Fruit fly (Drosophila melanogaster): Measurements from ENCODE around the gene CG5435.

CG5435 gene

DNA sequence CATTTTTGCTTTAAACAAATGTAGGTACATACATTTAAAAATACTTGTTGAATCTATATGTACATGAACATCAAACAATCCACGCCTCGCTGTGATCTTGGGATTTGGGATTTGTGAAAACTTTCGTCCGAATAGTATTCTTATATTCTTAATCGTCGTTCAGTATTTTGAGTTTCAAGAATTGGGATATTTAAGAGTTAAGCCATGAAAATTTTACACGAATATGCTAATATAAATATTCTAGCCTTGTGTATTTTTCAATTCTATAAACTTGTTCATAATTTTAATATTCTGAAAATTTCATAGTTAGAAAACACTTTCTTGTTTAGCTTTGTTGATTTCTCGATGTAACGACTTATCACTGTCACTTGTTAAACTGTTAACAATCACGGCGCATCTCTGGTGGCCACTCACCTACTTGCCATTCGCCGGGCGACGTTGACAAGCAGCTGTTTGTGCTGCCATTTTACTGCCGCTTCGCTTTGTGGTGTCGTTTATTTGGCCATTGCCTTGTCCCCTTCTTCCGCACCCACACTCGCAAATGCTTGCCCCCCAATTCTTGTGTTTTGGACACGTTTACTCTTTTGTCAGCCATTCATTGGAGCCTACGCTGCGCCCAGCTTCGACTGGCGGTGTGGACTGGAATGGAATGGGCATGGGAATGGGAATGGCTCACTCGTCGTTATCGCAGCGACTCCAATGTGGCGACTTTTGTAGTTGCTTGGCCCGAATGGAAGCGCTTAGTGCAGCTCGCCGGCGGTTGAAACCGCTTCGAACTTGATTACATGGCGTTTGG is 5.5 kb upstream of the CG5435 start:
- TF ChIP-seq Smox (GFP tag; optimal IDR thresholded peaks at IDR 0.05) (peak; percentile 5), Sox14 (GFP tag; optimal IDR thresholded peaks at IDR 0.05) (peak; percentile 44), Eip78C (GFP tag) (no peak), svp (GFP tag) (peak; percentile 75), Eip75B (GFP tag; optimal IDR thresholded peaks at IDR 0.05) (peak; percentile 26)

DNA sequence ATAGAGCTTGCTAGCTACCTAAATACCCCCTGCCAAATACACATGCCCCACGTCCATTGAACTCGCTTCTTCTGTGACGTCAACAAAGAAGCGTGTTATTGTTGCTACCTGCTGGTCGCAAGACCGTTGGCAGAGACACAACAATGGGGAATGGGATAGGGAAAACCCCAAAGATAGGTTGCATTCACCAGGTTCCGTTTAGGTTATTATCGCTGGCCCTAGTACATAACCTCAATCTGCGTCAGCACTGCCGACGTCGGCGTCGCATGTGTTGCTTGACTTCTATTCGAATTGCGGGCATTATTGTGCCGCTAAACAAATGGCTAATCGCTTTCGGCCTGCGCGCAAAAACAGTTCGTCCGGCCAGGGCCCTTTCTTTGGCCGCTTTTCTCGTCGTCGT is 4.7 kb upstream of the CG5435 start:
- TF ChIP-seq dac (GFP tag; optimal IDR thresholded peaks at IDR 0.05) = no peak
- peak; percentile 5 for TF ChIP-seq Eip78C (GFP tag)

DNA sequence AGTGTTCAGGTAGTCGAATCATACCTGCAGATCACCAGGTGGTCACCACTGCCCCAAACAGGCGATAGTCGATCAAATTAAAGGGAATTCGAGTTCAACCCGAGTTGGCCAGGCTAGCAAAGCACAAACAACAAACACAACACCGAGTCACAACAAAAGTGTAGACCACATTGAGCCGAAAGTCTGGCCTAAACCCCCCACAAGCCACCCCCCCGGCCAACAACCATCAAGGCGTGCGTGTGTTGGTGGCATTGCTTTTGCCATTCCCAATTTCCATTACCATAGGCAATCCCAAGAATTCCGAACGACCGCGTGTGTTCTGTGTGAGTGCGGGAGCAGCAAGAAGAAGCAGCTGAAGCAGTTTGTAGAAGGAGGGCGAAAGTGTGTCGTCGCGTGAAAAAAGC is 3.8 kb upstream of the CG5435 start, which contains the start of gene SC35:
SC35 (minus strand) TSS at position 131 of the 404 bp plus-strand sequence.
- TF ChIP-seq CG7368 (GFP tag; optimal IDR thresholded peaks at IDR 0.05) (no peak), Sox15 (GFP tag; optimal IDR thresholded peaks at IDR 0.05) (no peak), CG10669 (GFP tag; optimal IDR thresholded peaks at IDR 0.05) (no peak), esn (GFP tag; optimal IDR thresholded peaks at IDR 0.05) (no peak), CG10631 (GFP tag; optimal IDR thresholded peaks at IDR 0.05) (no peak), CG8632 (GFP tag; optimal IDR thresholded peaks at IDR 0.05) (no peak), ss (GFP tag; optimal IDR thresholded peaks at IDR 0.05) (peak in 1 of 2 experiments; percentile 25), spab (GFP tag; optimal IDR thresholded peaks at IDR 0.05) (no peak), CG4318 (GFP tag; optimal IDR thresholded peaks at IDR 0.05) (no peak), CG3032 (tag; optimal IDR thresholded peaks at IDR 0.05) (no peak), Eip75B (GFP tag; optimal IDR thresholded peaks at IDR 0.05) (no peak), CG9139 (GFP tag; optimal IDR thresholded peaks at IDR 0.05) (no peak), fd85E (GFP tag; optimal IDR thresholded peaks at IDR 0.05) (no peak), CG6854 (GFP tag; optimal IDR thresholded peaks at IDR 0.05) (peak; percentile 20)

DNA sequence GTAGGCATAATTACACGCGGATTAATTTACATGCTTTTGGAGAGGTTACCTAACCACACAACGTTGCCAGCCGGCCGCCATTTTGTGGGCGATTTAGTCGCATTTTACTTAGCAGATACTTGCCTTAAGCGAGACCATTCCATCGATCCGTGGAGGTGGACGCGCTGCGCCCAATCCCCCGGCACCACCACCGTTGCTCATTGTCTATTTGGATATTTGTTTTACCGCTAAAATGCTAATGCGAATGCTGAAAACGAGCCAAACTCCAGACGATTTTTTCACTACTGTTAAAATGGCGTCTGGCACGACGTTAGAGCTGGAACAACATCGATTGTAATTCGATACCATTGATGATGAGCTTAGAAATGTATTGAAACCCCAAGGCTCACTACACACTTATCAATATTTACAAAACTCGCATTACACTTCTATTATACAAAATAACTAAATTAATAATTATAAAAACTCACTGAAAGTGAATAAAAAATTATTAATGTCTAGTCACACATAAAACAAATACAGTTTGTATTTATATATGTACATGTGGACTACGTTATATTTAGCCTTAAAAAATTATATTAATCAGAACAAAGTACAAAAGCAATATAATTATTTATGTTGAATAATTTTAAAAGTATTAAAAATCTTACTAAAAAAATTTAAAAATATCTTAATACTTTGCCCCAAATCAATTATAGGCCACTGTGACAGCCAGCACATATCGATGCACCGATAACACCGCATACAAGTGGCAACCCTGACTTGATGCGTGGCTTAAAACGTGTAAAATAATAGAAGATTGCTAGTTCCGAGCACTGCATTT is 3.2 kb upstream of the CG5435 start, which contains the start of gene eRF3:
eRF3 (plus strand) TSS at position 741 of the 823 bp plus-strand sequence.
- TF ChIP-seq CG11294 (GFP tag; IDR thresholded peaks at IDR 0.05) (peak; percentile 43; the same call in 1 of the 2 replicates), CG9139 (GFP tag; optimal IDR thresholded peaks at IDR 0.05) (no peak), Hr39 (GFP tag; optimal IDR thresholded peaks at IDR 0.05) (peak; percentile 29), Gug (GFP tag; IDR thresholded peaks at IDR 0.05) (peak; percentile 56; the same call in 1 of the 2 replicates), Eip75B (GFP tag; optimal IDR thresholded peaks at IDR 0.05) (peak; percentile 38), Smox (GFP tag; optimal IDR thresholded peaks at IDR 0.05) (peak; percentile 55), CG6276 (GFP tag; optimal IDR thresholded peaks at IDR 0.05) (no peak), Eip78C (GFP tag) (peak; percentile 85), CG34406 (GFP tag; optimal IDR thresholded peaks at IDR 0.05) (peak; percentile 76), CG6808 (GFP tag; optimal IDR thresholded peaks at IDR 0.05) (peak; percentile 37), Hr38 (GFP tag; optimal IDR thresholded peaks at IDR 0.05) (no peak), dac (GFP tag; optimal IDR thresholded peaks at IDR 0.05) (peak; percentile 36), Eip93F (GFP tag; optimal IDR thresholded peaks at IDR 0.05) (peak; percentile 3), vri (GFP tag; optimal IDR thresholded peaks at IDR 0.05) (peak; percentile 73), Blimp-1 (GFP tag; optimal IDR thresholded peaks at IDR 0.05) (no peak), CG4318 (GFP tag; optimal IDR thresholded peaks at IDR 0.05) (peak; percentile 68), lz (GFP tag; optimal IDR thresholded peaks at IDR 0.05) (peak; percentile 29), esn (GFP tag; optimal IDR thresholded peaks at IDR 0.05) (peak; percentile 68), Ets21C (GFP tag; optimal IDR thresholded peaks at IDR 0.05) (no peak), CG8319 (GFP tag; optimal IDR thresholded peaks at IDR 0.05) (peak; percentile 76), CG6792 (GFP tag; optimal IDR thresholded peaks at IDR 0.05) (peak; percentile 42), topi (GFP tag; optimal IDR thresholded peaks at IDR 0.05) (peak; percentile 51), Met (GFP tag; optimal IDR thresholded peaks at IDR 0.05) (peak; percentile 30), CG16779 (tag; optimal IDR thresholded peaks at IDR 0.05) (no peak), CG3032 (tag; optimal IDR thresholded peaks at IDR 0.05) (peak; percentile 79), CG8632 (GFP tag; optimal IDR thresholded peaks at IDR 0.05) (peak; percentile 78), ss (GFP tag; optimal IDR thresholded peaks at IDR 0.05) (peak in 1 of 2 experiments; percentile 45), CG7368 (GFP tag; optimal IDR thresholded peaks at IDR 0.05) (peak; percentile 49), fd85E (GFP tag; optimal IDR thresholded peaks at IDR 0.05) (no peak), acj6 (GFP tag; optimal IDR thresholded peaks at IDR 0.05) (peak; percentile 76), CG10669 (GFP tag; optimal IDR thresholded peaks at IDR 0.05) (peak; percentile 35), CG6163 (GFP tag; IDR thresholded peaks at IDR 0.05) (peak; percentile 52; the same call in 2 of the 3 replicates), fd59A (GFP tag; optimal IDR thresholded peaks at IDR 0.05) (no peak), CG31627 (GFP tag; optimal IDR thresholded peaks at IDR 0.05) (peak; percentile 26)
